Fruit fly (Drosophila melanogaster) whole organism, embryonic: Measurements from ENCODE around the gene Tsf2.
A peak's percentile ranks its signal among the peaks of the same experiment; 100 is the strongest.

Experiments used
- Atf6 ChIP-seq: fragments of 200-800 bp; sonication (Bioruptor generic); IDR thresholded peaks from 2 replicates; pipeline ENCODE4 v1.3.6; 2022; ENCODE audit warnings: missing biosample characterization, missing genetic modification characterization
- CG10147 ChIP-seq: fragments of 200-800 bp; sonication (Bioruptor generic); optimal IDR thresholded peaks from 2 replicates; lab custom pipeline; 2019; ENCODE audit warnings: missing biosample characterization, mild to moderate bottlenecking, missing genetic modification characterization, moderate library complexity
- CG10267 ChIP-seq: fragments of 200-800 bp; sonication (Bioruptor generic); optimal IDR thresholded peaks from 2 replicates; lab custom pipeline; 2018; ENCODE audit warnings: missing biosample characterization, mild to moderate bottlenecking, missing genetic modification characterization, moderate library complexity
- CG10274 ChIP-seq: fragments of 200-800 bp; sonication (Bioruptor generic); optimal IDR thresholded peaks from 3 replicates; lab custom pipeline; 2017; ENCODE audit warnings: missing biosample characterization, mild to moderate bottlenecking, missing genetic modification characterization
- CG11456 ChIP-seq: fragments of 200-800 bp; sonication (Bioruptor generic); IDR thresholded peaks from 3 replicates; pipeline ENCODE4 v1.3.6; 2022; ENCODE audit warnings: missing biosample characterization, missing genetic modification characterization
- CG11723 ChIP-seq: fragments of 200-800 bp; sonication (Bioruptor generic); optimal IDR thresholded peaks from 2 replicates; lab custom pipeline; 2017; ENCODE audit warnings: missing biosample characterization, mild to moderate bottlenecking, missing genetic modification characterization
- CG12219 ChIP-seq: fragments of 200-800 bp; sonication (Bioruptor generic); optimal IDR thresholded peaks from 3 replicates; lab custom pipeline; 2018; ENCODE audit warnings: missing biosample characterization, mild to moderate bottlenecking, missing genetic modification characterization
- CG13123 ChIP-seq: fragments of 200-800 bp; sonication (Bioruptor generic); optimal IDR thresholded peaks from 2 replicates; lab custom pipeline; 2016; ENCODE audit warnings: missing biosample characterization, missing genetic modification characterization
- CG14860 ChIP-seq: fragments of 200-800 bp; sonication (Bioruptor generic); IDR thresholded peaks from 3 replicates; pipeline ENCODE4 v1.3.6; 2022; ENCODE audit warnings: missing biosample characterization, missing genetic modification characterization; ENCODE audit not compliant: partially characterized antibody
- CG15011 ChIP-seq: fragments of 200-800 bp; sonication (Bioruptor generic); optimal IDR thresholded peaks from 3 replicates; lab custom pipeline; 2018; ENCODE audit warnings: missing biosample characterization, mild to moderate bottlenecking, missing genetic modification characterization
- CG15479 ChIP-seq: fragments of 200-800 bp; sonication (Bioruptor generic); optimal IDR thresholded peaks from 3 replicates; lab custom pipeline; 2019; ENCODE audit warnings: missing biosample characterization, mild to moderate bottlenecking, missing genetic modification characterization, moderate library complexity
- CG16863 ChIP-seq: fragments of 200-800 bp; sonication (Bioruptor generic); optimal IDR thresholded peaks from 3 replicates; lab custom pipeline; 2016; ENCODE audit warnings: missing biosample characterization, missing genetic modification characterization
- CG17612 ChIP-seq: fragments of 200-800 bp; sonication (Bioruptor generic); IDR thresholded peaks from 2 replicates; pipeline ENCODE4 v1.3.6; 2022; ENCODE audit warnings: missing biosample characterization, missing genetic modification characterization
- CG30431 ChIP-seq: fragments of 200-800 bp; sonication (Bioruptor generic); optimal IDR thresholded peaks from 2 replicates; lab custom pipeline; 2017; ENCODE audit warnings: missing biosample characterization, missing genetic modification characterization
- CG34422 ChIP-seq: fragments of 200-800 bp; sonication (Bioruptor generic); IDR thresholded peaks from 3 replicates; pipeline ENCODE4 v1.3.6; 2022; ENCODE audit warnings: missing biosample characterization, missing genetic modification characterization
- CG6854 ChIP-seq: fragments of 200-800 bp; sonication (Bioruptor generic); optimal IDR thresholded peaks from 3 replicates; lab custom pipeline; 2017; ENCODE audit warnings: missing biosample characterization, mild to moderate bottlenecking, missing genetic modification characterization
- CG7556 ChIP-seq: fragments of 200-800 bp; sonication (Bioruptor generic); optimal IDR thresholded peaks from 2 replicates; lab custom pipeline; 2017; ENCODE audit warnings: missing biosample characterization, mild to moderate bottlenecking, missing genetic modification characterization
- CG7928 ChIP-seq: fragments of 200-800 bp; sonication (Bioruptor generic); optimal IDR thresholded peaks from 2 replicates; lab custom pipeline; 2017; ENCODE audit warnings: missing biosample characterization, mild to moderate bottlenecking, missing genetic modification characterization
- CG7987 ChIP-seq: fragments of 200-800 bp; sonication (Bioruptor generic); optimal IDR thresholded peaks from 2 replicates; lab custom pipeline; 2018; ENCODE audit warnings: missing biosample characterization, mild to moderate bottlenecking, missing genetic modification characterization, moderate library complexity
- CG8281 ChIP-seq: fragments of 200-800 bp; sonication (Bioruptor generic); optimal IDR thresholded peaks from 2 replicates; lab custom pipeline; 2018; ENCODE audit warnings: missing biosample characterization, mild to moderate bottlenecking, missing genetic modification characterization, moderate library complexity
- CG8388 ChIP-seq: fragments of 200-800 bp; sonication (Bioruptor generic); optimal IDR thresholded peaks from 2 replicates; lab custom pipeline; 2019; ENCODE audit warnings: missing biosample characterization, mild to moderate bottlenecking, missing genetic modification characterization, moderate library complexity
- Dad ChIP-seq: fragments of 200-800 bp; sonication (Bioruptor generic); optimal IDR thresholded peaks from 3 replicates; lab custom pipeline; 2016; ENCODE audit warnings: missing biosample characterization, missing genetic modification characterization
- E2f1 ChIP-seq: fragments of 200-800 bp; sonication (Bioruptor generic); IDR thresholded peaks from 2 replicates; pipeline ENCODE4 v1.3.6; 2022; ENCODE audit warnings: missing biosample characterization, missing genetic modification characterization
- Fer3 ChIP-seq: fragments of 200-800 bp; sonication (Bioruptor generic); optimal IDR thresholded peaks from 2 replicates; lab custom pipeline; 2018; ENCODE audit warnings: missing biosample characterization, mild to moderate bottlenecking, missing genetic modification characterization, moderate library complexity
- GATAe ChIP-seq: fragments of 200-800 bp; sonication (Bioruptor generic); conservative IDR thresholded peaks from 2 replicates; pipeline ENCODE4 v1.3.6; 2022; ENCODE audit warnings: missing biosample characterization, missing genetic modification characterization
- H2.0 ChIP-seq: fragments of 200-800 bp; sonication (Bioruptor generic); IDR thresholded peaks from 2 replicates; pipeline ENCODE4 v1.3.6; 2022; ENCODE audit warnings: missing biosample characterization, missing genetic modification characterization
- HHEX ChIP-seq: fragments of 200-800 bp; sonication (Bioruptor generic); optimal IDR thresholded peaks from 3 replicates; lab custom pipeline; 2017; ENCODE audit warnings: missing biosample characterization, mild to moderate bottlenecking, missing genetic modification characterization, missing genetic modification reagents
- HmgD ChIP-seq: fragments of 200-800 bp; sonication (Bioruptor generic); optimal IDR thresholded peaks from 3 replicates; lab custom pipeline; 2016; ENCODE audit warnings: missing biosample characterization, missing genetic modification characterization
- Lim3 ChIP-seq: fragments of 200-800 bp; sonication (Bioruptor generic); IDR thresholded peaks from 2 replicates; pipeline ENCODE4 v1.3.6; 2022; ENCODE audit warnings: missing biosample characterization, missing genetic modification characterization
- Lpt ChIP-seq: fragments of >200 bp; optimal IDR thresholded peaks from 2 replicates; lab custom pipeline; 2018; ENCODE audit warnings: missing biosample characterization, missing genetic modification characterization
- Ptx1 ChIP-seq: fragments of 200-800 bp; sonication (Bioruptor generic); IDR thresholded peaks from 2 replicates; pipeline ENCODE4 v1.3.6; 2022; ENCODE audit warnings: missing biosample characterization, missing genetic modification characterization
- Sox100B ChIP-seq: fragments of 200-800 bp; sonication (Bioruptor generic); optimal IDR thresholded peaks from 3 replicates; lab custom pipeline; 2018; ENCODE audit warnings: missing biosample characterization, mild to moderate bottlenecking, missing genetic modification characterization
- Spps ChIP-seq: fragments of 200-800 bp; sonication (Bioruptor generic); optimal IDR thresholded peaks from 2 replicates; lab custom pipeline; 2018; ENCODE audit warnings: missing biosample characterization, mild to moderate bottlenecking, missing genetic modification characterization
- Sry-δ ChIP-seq: fragments of 200-800 bp; sonication (Bioruptor generic); optimal IDR thresholded peaks from 2 replicates; lab custom pipeline; 2016; ENCODE audit warnings: missing biosample characterization, missing genetic modification characterization
- ase ChIP-seq: fragments of 200-800 bp; sonication (Bioruptor generic); IDR thresholded peaks from 3 replicates; pipeline ENCODE4 v1.3.6; 2022; ENCODE audit warnings: missing biosample characterization, missing genetic modification characterization
- ato ChIP-seq: fragments of 200-800 bp; sonication (Bioruptor generic); IDR thresholded peaks from 2 replicates; pipeline ENCODE4 v1.3.6; 2022; ENCODE audit warnings: missing biosample characterization, missing genetic modification characterization; ENCODE audit not compliant: partially characterized antibody
- bsh ChIP-seq, 2 experiments: fragments of 200-800 bp; sonication (Bioruptor generic); optimal IDR thresholded peaks; 2 replicates each; lab custom pipeline; 2017 to 2018; ENCODE audit warnings: mild to moderate bottlenecking in 2 of 2, missing biosample characterization in 2 of 2, missing genetic modification characterization in 2 of 2, moderate library complexity in 1 of 2
- chinmo ChIP-seq: fragments of 200-800 bp; sonication (Bioruptor generic); IDR thresholded peaks from 4 replicates; pipeline ENCODE4 v1.3.6; 2022; ENCODE audit warnings: missing biosample characterization, missing genetic modification characterization; ENCODE audit not compliant: partially characterized antibody
- corto ChIP-seq: fragments of 200-800 bp; sonication (Bioruptor generic); optimal IDR thresholded peaks from 2 replicates; lab custom pipeline; 2016; ENCODE audit warnings: missing biosample characterization, mild to moderate bottlenecking, missing genetic modification characterization, moderate library complexity
- danr ChIP-seq: fragments of 200-800 bp; sonication (Bioruptor generic); IDR thresholded peaks from 2 replicates; pipeline ENCODE4 v1.3.6; 2022; ENCODE audit warnings: missing biosample characterization, missing genetic modification characterization
- fd3F ChIP-seq: fragments of 200-800 bp; sonication (Bioruptor generic); optimal IDR thresholded peaks from 2 replicates; lab custom pipeline; 2018; ENCODE audit warnings: missing biosample characterization, mild to moderate bottlenecking, missing genetic modification characterization, moderate library complexity
- gcm ChIP-seq: fragments of 200-800 bp; sonication (Bioruptor generic); optimal IDR thresholded peaks from 2 replicates; lab custom pipeline; 2019; ENCODE audit warnings: missing biosample characterization, mild to moderate bottlenecking, missing genetic modification characterization, moderate library complexity
- gsb-n ChIP-seq: fragments of 200-800 bp; sonication (Bioruptor generic); optimal IDR thresholded peaks from 3 replicates; lab custom pipeline; 2018; ENCODE audit warnings: missing biosample characterization, mild to moderate bottlenecking, missing genetic modification characterization
- hkb ChIP-seq, 2 experiments: fragments of 200-800 bp in 1 of 2; fragments of >200 bp in 1 of 2; sonication (Bioruptor generic) in 1 of 2; IDR thresholded peaks in 1 of 2; optimal IDR thresholded peaks in 1 of 2; 2 replicates each; pipeline versions ENCODE4 v1.3.6 to Lab custom; 2017 to 2022; ENCODE audit warnings: missing biosample characterization in 1 of 2, missing genetic modification characterization in 1 of 2
- peb ChIP-seq: fragments of 200-800 bp; sonication (Bioruptor generic); IDR thresholded peaks from 2 replicates; pipeline ENCODE4 v1.3.6; 2022; ENCODE audit warnings: missing biosample characterization, missing genetic modification characterization
- pum ChIP-seq: fragments of 200-800 bp; sonication (Bioruptor generic); optimal IDR thresholded peaks from 2 replicates; lab custom pipeline; 2016; ENCODE audit warnings: missing biosample characterization, missing genetic modification characterization
- sqz ChIP-seq: fragments of 200-800 bp; sonication (Bioruptor generic); optimal IDR thresholded peaks from 3 replicates; lab custom pipeline; 2018; ENCODE audit warnings: missing biosample characterization, mild to moderate bottlenecking, missing genetic modification characterization
- tin ChIP-seq: fragments of 200-800 bp; sonication (Bioruptor generic); optimal IDR thresholded peaks from 3 replicates; lab custom pipeline; 2016; ENCODE audit warnings: missing biosample characterization, missing genetic modification characterization
- twi ChIP-seq: fragments of 200-800 bp; optimal IDR thresholded peaks from 2 replicates; lab custom pipeline; 2019; ENCODE audit warnings: missing biosample characterization, mild to moderate bottlenecking, missing genetic modification characterization, moderate library complexity

Gene Tsf2

dm6 chr3L:12533392-12534070 lies at the start of gene Tsf2, which contains the start of gene CG34242 (continued):
- TF ChIP-seq CG16863 (GFP tag; lab: Kevin White, UChicago), result no peak
- no peak for TF ChIP-seq CG15479 (GFP tag; lab: Kevin White, UChicago)
- peak; percentile 74 for TF ChIP-seq tin (GFP tag; lab: Kevin White, UChicago)
- TF ChIP-seq Fer3 (tag; lab: Kevin White, UChicago), result peak; percentile 90
- peak; percentile 94 for TF ChIP-seq ase (GFP tag; lab: Robert Waterston, UW)
- TF ChIP-seq CG11456 (GFP tag; lab: Robert Waterston, UW), result peak; percentile 94
- peak; percentile 59 for TF ChIP-seq CG7987 (GFP tag; lab: Kevin White, UChicago)
- no peak for TF ChIP-seq Sry-δ (GFP tag; lab: Kevin White, UChicago)
- TF ChIP-seq CG7928 (GFP tag; lab: Kevin White, UChicago), result peak; percentile 42
- TF ChIP-seq danr, result peak; percentile 78
- peak; percentile 89 for TF ChIP-seq peb (GFP tag; lab: Robert Waterston, UW)
- TF ChIP-seq bsh (GFP tag; optimal IDR thresholded peaks at IDR 0.05; lab: Kevin White, UChicago), result peak in 1 of 2 experiments; percentile 14
- no peak for TF ChIP-seq H2.0 (GFP tag; lab: Robert Waterston, UW)
- no peak for TF ChIP-seq pum
- TF ChIP-seq E2f1, result peak; percentile 93
- peak; percentile 51 for TF ChIP-seq CG10267 (tag; lab: Kevin White, UChicago)
- TF ChIP-seq Sox100B (GFP tag; lab: Kevin White, UChicago), result no peak
- peak; percentile 92 for TF ChIP-seq CG34422 (GFP tag; lab: Robert Waterston, UW)
- TF ChIP-seq CG11723 (GFP tag; lab: Kevin White, UChicago), result no peak
- TF ChIP-seq HHEX (GFP tag; lab: Kevin White, UChicago), result peak; percentile 74
- TF ChIP-seq CG30431 (GFP tag; lab: Kevin White, UChicago), result no peak
- TF ChIP-seq CG12219 (GFP tag; lab: Kevin White, UChicago), result no peak
- no peak for TF ChIP-seq sqz (GFP tag; lab: Kevin White, UChicago)
- TF ChIP-seq CG13123 (GFP tag; lab: Kevin White, UChicago), result no peak
- TF ChIP-seq CG7556, result peak; percentile 49
- peak; percentile 25 for TF ChIP-seq twi (tag; lab: Kevin White, UChicago)
- no peak for TF ChIP-seq CG8281 (tag; lab: Kevin White, UChicago)
- no peak for TF ChIP-seq CG10274 (GFP tag; lab: Kevin White, UChicago)
- peak; percentile 76 for TF ChIP-seq CG10147 (GFP tag; lab: Kevin White, UChicago)
- no peak for TF ChIP-seq Dad (GFP tag; lab: Kevin White, UChicago)
- no peak for TF ChIP-seq corto (GFP tag; lab: Kevin White, UChicago)
- TF ChIP-seq gsb-n (tag; lab: Kevin White, UChicago), result no peak
- TF ChIP-seq Spps (tag; lab: Kevin White, UChicago), result peak; percentile 29
- no peak for TF ChIP-seq chinmo (GFP tag; lab: Robert Waterston, UW)
- no peak for TF ChIP-seq gcm (GFP tag; lab: Kevin White, UChicago)
- TF ChIP-seq CG6854 (GFP tag; lab: Kevin White, UChicago), result no peak
- peak; percentile 59; the same call in 1 of the 2 replicates for TF ChIP-seq Lim3 (GFP tag; lab: Robert Waterston, UW)
- TF ChIP-seq Lpt, result no peak
- no peak for TF ChIP-seq hkb (optimal IDR thresholded peaks at IDR 0.05; lab: Kevin White, UChicago)
- peak; percentile 85 for TF ChIP-seq hkb (GFP tag; IDR thresholded peaks at IDR 0.05; lab: Robert Waterston, UW)
- peak; percentile 6 for TF ChIP-seq fd3F (GFP tag; lab: Kevin White, UChicago)
- no peak for TF ChIP-seq CG15011 (GFP tag; lab: Kevin White, UChicago)
- no peak for TF ChIP-seq ato (GFP tag; lab: Robert Waterston, UW)
- peak; percentile 51 for TF ChIP-seq GATAe (GFP tag; lab: Robert Waterston, UW)
- TF ChIP-seq CG14860 (GFP tag; lab: Robert Waterston, UW), result no peak
- TF ChIP-seq Atf6, result peak; percentile 92
- TF ChIP-seq CG8388, result peak; percentile 42
- TF ChIP-seq Ptx1 (GFP tag; lab: Robert Waterston, UW), result peak; percentile 99
- TF ChIP-seq HmgD, result no peak
- TF ChIP-seq CG17612 (GFP tag; lab: Robert Waterston, UW), result peak; percentile 55
